Worm (Caenorhabditis elegans) whole organism, L2 larva: ENCODE data around the gene srbc-38.

ENCODE experiments used
- ama-1 ChIP-seq: fragments of 150-350 bp; optimal IDR thresholded peaks from 2 replicates; lab custom pipeline; 2018; ENCODE audit warnings: inconsistent platforms
- ceh-82 ChIP-seq: fragments of 150-350 bp; optimal IDR thresholded peaks from 2 replicates; lab custom pipeline; 2014; ENCODE audit warnings: missing biosample characterization, missing genetic modification characterization
- egl-27 ChIP-seq: sonication (generic microtip); optimal IDR thresholded peaks from 3 replicates; lab custom pipeline; 2017; ENCODE audit warnings: missing biosample characterization, missing genetic modification reagents, missing genetic modification characterization
- fos-1 ChIP-seq: fragments of 150-350 bp; optimal IDR thresholded peaks from 2 replicates; lab custom pipeline; 2014; ENCODE audit warnings: missing biosample characterization, missing genetic modification characterization
- gmeb-1 ChIP-seq: fragments of 150-350 bp; optimal IDR thresholded peaks from 2 replicates; lab custom pipeline; 2014; ENCODE audit warnings: missing biosample characterization, missing genetic modification characterization
- lsy-2 ChIP-seq, 2 experiments: fragments of 150-350 bp in 1 of 2; sonication (generic microtip) in 1 of 2; optimal IDR thresholded peaks; 2 replicates each; lab custom pipeline; 2014 to 2017; ENCODE audit warnings: missing biosample characterization in 2 of 2, missing genetic modification characterization in 2 of 2
- mab-5 ChIP-seq: fragments of 150-350 bp; optimal IDR thresholded peaks from 2 replicates; lab custom pipeline; 2014; ENCODE audit warnings: missing biosample characterization, missing genetic modification characterization
- mdl-1 ChIP-seq, 2 experiments: fragments of 150-350 bp in 1 of 2; sonication (generic microtip) in 1 of 2; optimal IDR thresholded peaks; 2 replicates each; lab custom pipeline; 2017; ENCODE audit warnings: missing biosample characterization in 2 of 2, missing genetic modification characterization in 2 of 2
- nhr-11 ChIP-seq: fragments of 150-350 bp; optimal IDR thresholded peaks from 2 replicates; lab custom pipeline; 2014; ENCODE audit warnings: missing biosample characterization, missing genetic modification characterization
- nhr-6 ChIP-seq: fragments of 150-350 bp; optimal IDR thresholded peaks from 2 replicates; lab custom pipeline; 2014; ENCODE audit warnings: missing biosample characterization, missing genetic modification characterization
- snpc-4 ChIP-seq: fragments of 150-350 bp; optimal IDR thresholded peaks from 2 replicates; lab custom pipeline; 2014; ENCODE audit warnings: missing biosample characterization, missing genetic modification characterization
- unc-55 ChIP-seq: fragments of 150-350 bp; sonication (generic microtip); optimal IDR thresholded peaks from 3 replicates; lab custom pipeline; 2014; ENCODE audit warnings: missing biosample characterization, missing genetic modification reagents, missing genetic modification characterization
- unc-62 ChIP-seq: fragments of 150-350 bp; optimal IDR thresholded peaks from 2 replicates; lab custom pipeline; 2014; ENCODE audit warnings: missing biosample characterization, missing genetic modification reagents, missing genetic modification characterization
- ztf-4 ChIP-seq: fragments of 150-350 bp; optimal IDR thresholded peaks from 2 replicates; lab custom pipeline; 2014; ENCODE audit warnings: missing biosample characterization, missing genetic modification characterization

DNA sequence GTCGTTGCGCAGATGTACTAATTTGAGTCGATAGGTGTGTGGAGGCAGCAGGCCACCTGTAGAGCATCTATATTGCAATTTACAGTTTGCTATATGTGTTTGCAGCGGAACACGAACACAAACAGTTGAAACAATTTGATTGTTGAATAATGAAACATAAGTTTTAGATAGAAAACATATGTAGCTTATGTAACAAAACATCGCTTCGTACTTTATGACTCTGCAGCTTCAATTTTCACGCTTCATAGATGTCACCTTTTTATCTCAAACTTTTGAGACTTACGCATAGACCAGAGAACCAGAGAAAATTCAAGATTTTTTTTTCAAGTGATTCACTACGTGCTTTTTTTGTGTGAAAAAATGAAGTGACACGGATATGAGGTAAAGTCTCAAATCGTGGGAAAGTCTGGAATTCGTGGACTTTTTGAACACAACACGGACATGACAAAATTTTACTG is 16.9 kb downstream of the srbc-38 start, which contains the start of gene fbxb-72:
- TF ChIP-seq unc-62 (GFP tag; lab: Kevin White, UChicago): no peak
- TF ChIP-seq ztf-4 (tag; lab: Kevin White, UChicago): peak; percentile 89
- peak in 1 of 2 experiments; percentile 87 for TF ChIP-seq lsy-2 (tag; optimal IDR thresholded peaks at IDR 0.05; lab: Kevin White, UChicago)
- no peak for TF ChIP-seq fos-1 (tag; lab: Kevin White, UChicago)
- TF ChIP-seq ama-1 (lab: Kevin White, UChicago): peak; percentile 98
- no peak for TF ChIP-seq egl-27 (tag; lab: Kevin White, UChicago)
- TF ChIP-seq gmeb-1 (tag; lab: Kevin White, UChicago): peak; percentile 46
- TF ChIP-seq ceh-82 (tag; lab: Kevin White, UChicago): no peak
- TF ChIP-seq nhr-11 (tag; lab: Kevin White, UChicago): no peak
- TF ChIP-seq mab-5: no peak
- no peak for TF ChIP-seq unc-55 (GFP tag; lab: Kevin White, UChicago)
- peak; percentile 37 for TF ChIP-seq snpc-4 (tag; lab: Kevin White, UChicago)
- TF ChIP-seq mdl-1 (tag; optimal IDR thresholded peaks at IDR 0.05; lab: Kevin White, UChicago): no peak
- TF ChIP-seq nhr-6 (tag; lab: Kevin White, UChicago): peak; percentile 63
